Fruit fly (Drosophila melanogaster): ENCODE data around the gene CG15601.

Gene CG15601

DNA sequence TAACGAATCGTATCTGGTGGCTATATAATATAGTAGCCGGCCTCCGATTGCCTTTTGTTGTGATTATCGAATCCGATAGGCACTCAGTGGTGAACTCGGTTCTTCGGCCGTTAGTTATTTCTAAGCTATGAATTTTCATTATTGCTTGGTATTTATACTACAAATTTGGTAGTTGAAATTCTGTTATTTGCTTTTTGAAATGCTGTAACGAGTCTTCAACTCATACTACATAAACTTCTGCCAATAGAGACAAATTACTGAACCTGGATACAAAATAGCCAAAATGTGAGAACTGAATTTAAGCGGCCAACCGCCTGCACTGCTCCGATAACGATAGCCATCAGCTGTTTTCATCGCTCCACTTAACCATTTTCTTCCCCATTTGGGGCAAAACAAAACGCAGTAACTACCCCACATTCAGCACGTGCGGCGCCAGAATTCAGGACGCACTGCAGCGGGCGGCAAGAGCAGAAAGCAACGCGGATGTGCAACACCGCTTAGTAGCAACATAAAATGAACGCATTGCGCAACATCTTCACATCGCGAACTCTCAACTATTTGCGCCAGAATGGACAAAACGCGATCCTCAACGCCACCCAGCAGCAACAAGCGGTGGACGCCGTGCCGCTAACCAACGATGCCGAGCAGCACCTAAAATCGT, 28.6 kb downstream of the CG15601 start, which contains the start of the genes CG11679 and CG8206 (continued):
- TF ChIP-seq prd (optimal IDR thresholded peaks at IDR 0.05) (no peak), prd (GFP tag; IDR thresholded peaks at IDR 0.05) (peak; percentile 47; the same call in 1 of the 3 replicates), CoRest (tag; optimal IDR thresholded peaks at IDR 0.05) (peak; percentile 59), B-H1 (GFP tag; IDR thresholded peaks at IDR 0.05) (no peak), Abd-B (GFP tag; optimal IDR thresholded peaks at IDR 0.05) (peak; percentile 37), CG30020 (tag; optimal IDR thresholded peaks at IDR 0.05) (peak; percentile 31), CG15479 (GFP tag; optimal IDR thresholded peaks at IDR 0.05) (peak; percentile 47), grau (tag; optimal IDR thresholded peaks at IDR 0.05) (peak; percentile 55), CG13894 (tag; optimal IDR thresholded peaks at IDR 0.05) (peak; percentile 6), CG4617 (GFP tag; optimal IDR thresholded peaks at IDR 0.05; ENCODE audit: borderline replicate concordance) (peak; percentile 5), CG13296 (GFP tag; optimal IDR thresholded peaks at IDR 0.05) (peak; percentile 31), Dp (GFP tag; optimal IDR thresholded peaks at IDR 0.05) (peak; percentile 13), NFAT (GFP tag; IDR thresholded peaks at IDR 0.05) (no peak), sima (GFP tag; optimal IDR thresholded peaks at IDR 0.05) (no peak), MBD-R2 (GFP tag; IDR thresholded peaks at IDR 0.05) (peak; percentile 77), HLH3B (GFP tag; IDR thresholded peaks at IDR 0.05) (0 out of 2 replicates have a peak, but pooled peaks have one; percentile 10), CG15269 (tag; optimal IDR thresholded peaks at IDR 0.05) (peak; percentile 32), dysf (GFP tag; IDR thresholded peaks at IDR 0.05) (peak; percentile 41; the same call in 1 of the 3 replicates), Ptx1 (GFP tag; IDR thresholded peaks at IDR 0.05) (peak; percentile 40; the same call in 1 of the 2 replicates), pzg (GFP tag; optimal IDR thresholded peaks at IDR 0.05) (peak; percentile 54), gfzf (GFP tag; optimal IDR thresholded peaks at IDR 0.05) (no peak), insv (GFP tag; optimal IDR thresholded peaks at IDR 0.05) (peak in 1 of 2 experiments; percentile 33), CG9727 (GFP tag; optimal IDR thresholded peaks at IDR 0.05) (peak; percentile 20), CG2202 (tag; optimal IDR thresholded peaks at IDR 0.05) (no peak), exex (tag; optimal IDR thresholded peaks at IDR 0.05) (peak; percentile 26), CG8089 (GFP tag; optimal IDR thresholded peaks at IDR 0.05) (no peak), CG17612 (GFP tag; IDR thresholded peaks at IDR 0.05) (no peak), ase (GFP tag; IDR thresholded peaks at IDR 0.05) (no peak), tx (GFP tag; optimal IDR thresholded peaks at IDR 0.05) (peak; percentile 41), Scr (GFP tag; IDR thresholded peaks at IDR 0.05; ENCODE audit: partially characterized antibody) (peak; percentile 54), lab (GFP tag; optimal IDR thresholded peaks at IDR 0.05) (no peak), jumu (GFP tag; optimal IDR thresholded peaks at IDR 0.05) (peak; percentile 51), sens (GFP tag) (peak; percentile 78), CG2129 (GFP tag; IDR thresholded peaks at IDR 0.05; ENCODE audit: partially characterized antibody) (no peak), CG10979 (tag; optimal IDR thresholded peaks at IDR 0.05) (no peak), Trl (optimal IDR thresholded peaks at IDR 0.05) (no peak), Trl (GFP tag; optimal IDR thresholded peaks at IDR 0.05) (peak; percentile 23), CG2678 (tag; optimal IDR thresholded peaks at IDR 0.05) (peak; percentile 60), Ets97D (GFP tag; optimal IDR thresholded peaks at IDR 0.05) (peak; percentile 22), CG8290 (GFP tag; optimal IDR thresholded peaks at IDR 0.05) (peak; percentile 6), CG8290 (tag; optimal IDR thresholded peaks at IDR 0.05) (no peak), salm (tag; optimal IDR thresholded peaks at IDR 0.05) (peak; percentile 5), zfh2 (GFP tag; optimal IDR thresholded peaks at IDR 0.05) (peak; percentile 47), ewg (GFP tag; optimal IDR thresholded peaks at IDR 0.05) (peak; percentile 41), dpn (GFP tag; optimal IDR thresholded peaks at IDR 0.05) (peak in 1 of 2 experiments; percentile 23), dati (GFP tag; IDR thresholded peaks at IDR 0.05) (no peak), sd (tag; optimal IDR thresholded peaks at IDR 0.05) (no peak), MESR4 (GFP tag; optimal IDR thresholded peaks at IDR 0.05) (peak; percentile 76), Jarid2 (GFP tag; optimal IDR thresholded peaks at IDR 0.05) (no peak), row (GFP tag; IDR thresholded peaks at IDR 0.05) (peak; percentile 89)

Measured in whole organism, embryonic.